Worm (Caenorhabditis elegans) whole organism, midembryonic: Measurements from ENCODE around the gene asp-12.

ENCODE experiments used
- T22C8.4 ChIP-seq: fragments of 200-800 bp; sonication (Bioruptor generic); IDR thresholded peaks from 2 replicates; pipeline ENCODE4 v1.3.6; 2022; ENCODE audit warnings: missing genetic modification characterization, missing compliant biosample characterization
- cog-1 ChIP-seq: sonication (generic microtip); optimal IDR thresholded peaks from 2 replicates; lab custom pipeline; 2016; ENCODE audit warnings: missing genetic modification characterization, missing compliant biosample characterization
- flt-1 ChIP-seq: fragments of 200-800 bp; sonication (Bioruptor generic); IDR thresholded peaks from 2 replicates; pipeline ENCODE4 v1.3.6; 2022; ENCODE audit warnings: missing genetic modification characterization, missing compliant biosample characterization
- klf-2 ChIP-seq: fragments of 200-800 bp; sonication (Bioruptor generic); conservative IDR thresholded peaks from 2 replicates; pipeline ENCODE4 v1.3.6; 2022; ENCODE audit warnings: missing genetic modification reagents, missing genetic modification characterization, missing compliant biosample characterization
- med-1 ChIP-seq: sonication (generic microtip); optimal IDR thresholded peaks from 2 replicates; lab custom pipeline; 2017; ENCODE audit warnings: missing genetic modification characterization, mild to moderate bottlenecking, missing compliant biosample characterization, antibody characterized with exemption, missing genetic modification reagents; ENCODE audit not compliant: insufficient read depth
- ref-1 ChIP-seq: fragments of 200-800 bp; sonication (Bioruptor generic); conservative IDR thresholded peaks from 2 replicates; pipeline ENCODE4 v1.3.6; 2022; ENCODE audit warnings: missing genetic modification reagents, missing genetic modification characterization, missing compliant biosample characterization
- tab-1 ChIP-seq: fragments of 200-800 bp; sonication (Bioruptor generic); IDR thresholded peaks from 2 replicates; pipeline ENCODE4 v1.3.6; 2022; ENCODE audit warnings: missing genetic modification characterization, missing compliant biosample characterization
- ztf-23 ChIP-seq: fragments of 200-800 bp; sonication (Bioruptor generic); IDR thresholded peaks from 2 replicates; pipeline ENCODE4 v1.3.6; 2022; ENCODE audit warnings: missing genetic modification reagents, missing genetic modification characterization, missing compliant biosample characterization
- ztf-29 ChIP-seq: fragments of 200-800 bp; sonication (Bioruptor generic); IDR thresholded peaks from 2 replicates; pipeline ENCODE4 v1.3.6; 2022; ENCODE audit warnings: missing genetic modification reagents, missing genetic modification characterization, missing compliant biosample characterization

Gene asp-12

ce11 chrV:8253946-8254345, 15.1 kb upstream of the asp-12 start:
- TF ChIP-seq ztf-29 (no peak), ref-1 (GFP tag; lab: Robert Waterston, UW) (no peak), cog-1 (tag; lab: Kevin White, UChicago) (no peak), klf-2 (no peak), T22C8.4 (GFP tag; lab: Robert Waterston, UW) (no peak), flt-1 (GFP tag; lab: Robert Waterston, UW) (no peak), ztf-23 (GFP tag; lab: Robert Waterston, UW) (no peak), tab-1 (GFP tag; lab: Robert Waterston, UW) (no peak), med-1 (GFP tag; lab: Kevin White, UChicago) (no peak)

ce11 chrV:8254973-8255372, 14.0 kb upstream of the asp-12 start:
- TF ChIP-seq med-1 (GFP tag; lab: Kevin White, UChicago), result no peak
- TF ChIP-seq cog-1 (tag; lab: Kevin White, UChicago), result no peak
- TF ChIP-seq ztf-23 (GFP tag; lab: Robert Waterston, UW), result no peak
- no peak for TF ChIP-seq tab-1 (GFP tag; lab: Robert Waterston, UW)
- no peak for TF ChIP-seq klf-2
- TF ChIP-seq ztf-29, result no peak
- TF ChIP-seq ref-1 (GFP tag; lab: Robert Waterston, UW), result no peak
- TF ChIP-seq T22C8.4 (GFP tag; lab: Robert Waterston, UW), result no peak
- no peak for TF ChIP-seq flt-1 (GFP tag; lab: Robert Waterston, UW)

ce11 chrV:8259016-8259415, 10.0 kb upstream of the asp-12 start, which contains the start of gene C16D9.1:
Gene C16D9.1, plus strand, starts transcription at chrV:8259316.
- TF ChIP-seq tab-1 (GFP tag; lab: Robert Waterston, UW) (no peak), klf-2 (no peak), T22C8.4 (GFP tag; lab: Robert Waterston, UW) (no peak)

ce11 chrV:8262212-8262611, 6.8 kb upstream of the asp-12 start:
- no peak for TF ChIP-seq ztf-29
- TF ChIP-seq tab-1 (GFP tag; lab: Robert Waterston, UW), result no peak
- no peak for TF ChIP-seq flt-1 (GFP tag; lab: Robert Waterston, UW)
- no peak for TF ChIP-seq cog-1 (tag; lab: Kevin White, UChicago)
- no peak for TF ChIP-seq klf-2
- no peak for TF ChIP-seq T22C8.4 (GFP tag; lab: Robert Waterston, UW)
- no peak for TF ChIP-seq med-1 (GFP tag; lab: Kevin White, UChicago)

- TF ChIP-seq ztf-29 (no peak), klf-2 (no peak), ref-1 (GFP tag; lab: Robert Waterston, UW) (no peak), tab-1 (GFP tag; lab: Robert Waterston, UW) (no peak), ztf-23 (GFP tag; lab: Robert Waterston, UW) (no peak), flt-1 (GFP tag; lab: Robert Waterston, UW) (no peak)
Observed at ce11 chrV:8263466-8263865, 5.5 kb upstream of the asp-12 start, which contains the start of gene C16D9.8. Gene C16D9.8, minus strand, starts transcription at chrV:8263566.

- no peak for TF ChIP-seq flt-1 (GFP tag; lab: Robert Waterston, UW)
- TF ChIP-seq tab-1 (GFP tag; lab: Robert Waterston, UW), result no peak
- no peak for TF ChIP-seq klf-2
- TF ChIP-seq ref-1 (GFP tag; lab: Robert Waterston, UW), result no peak
- no peak for TF ChIP-seq ztf-29
- no peak for TF ChIP-seq ztf-23 (GFP tag; lab: Robert Waterston, UW)
- TF ChIP-seq cog-1 (tag; lab: Kevin White, UChicago), result no peak
Observed at ce11 chrV:8263941-8264340, 5.1 kb upstream of the asp-12 start, which contains the start of gene C16D9.9. Gene C16D9.9, plus strand, starts transcription at chrV:8264241.

ce11 chrV:8266232-8266631, 2.8 kb upstream of the asp-12 start, which contains the start of gene F21F8.5:
Gene F21F8.5, minus strand, starts transcription at chrV:8266332.
- no peak for TF ChIP-seq T22C8.4 (GFP tag; lab: Robert Waterston, UW)
- no peak for TF ChIP-seq ztf-29

- TF ChIP-seq T22C8.4 (GFP tag; lab: Robert Waterston, UW), result no peak
- TF ChIP-seq cog-1 (tag; lab: Kevin White, UChicago), result no peak
- no peak for TF ChIP-seq klf-2
- TF ChIP-seq ref-1 (GFP tag; lab: Robert Waterston, UW), result no peak
- TF ChIP-seq tab-1 (GFP tag; lab: Robert Waterston, UW), result no peak
- TF ChIP-seq flt-1 (GFP tag; lab: Robert Waterston, UW), result no peak
- TF ChIP-seq ztf-29, result no peak
- TF ChIP-seq ztf-23 (GFP tag; lab: Robert Waterston, UW), result no peak
Observed at ce11 chrV:8267275-8267674, 1.7 kb upstream of the asp-12 start.

ce11 chrV:8269878-8270277, 868 bp downstream of the asp-12 start:
- TF ChIP-seq ztf-23 (GFP tag; lab: Robert Waterston, UW) (no peak), flt-1 (GFP tag; lab: Robert Waterston, UW) (no peak), ref-1 (GFP tag; lab: Robert Waterston, UW) (no peak), med-1 (GFP tag; lab: Kevin White, UChicago) (no peak), tab-1 (GFP tag; lab: Robert Waterston, UW) (no peak), ztf-29 (no peak), T22C8.4 (GFP tag; lab: Robert Waterston, UW) (no peak), klf-2 (no peak), cog-1 (tag; lab: Kevin White, UChicago) (no peak)

ce11 chrV:8271395-8271794, 2.4 kb downstream of the asp-12 start:
- TF ChIP-seq ztf-29 (no peak), klf-2 (no peak), cog-1 (tag; lab: Kevin White, UChicago) (no peak), T22C8.4 (GFP tag; lab: Robert Waterston, UW) (no peak), ztf-23 (GFP tag; lab: Robert Waterston, UW) (no peak), flt-1 (GFP tag; lab: Robert Waterston, UW) (no peak)
